Worm (Caenorhabditis elegans) whole organism, mixed stage, embryonic: ENCODE results near the gene cnt-1.

Experiments used
- M03D4.4 ChIP-seq: sonication (generic microtip); optimal IDR thresholded peaks from 2 replicates; lab custom pipeline; 2017; ENCODE audit warnings: mild to moderate bottlenecking, missing genetic modification characterization, missing compliant biosample characterization
- bed-3 ChIP-seq: fragments of 200-800 bp; sonication (Bioruptor generic); optimal IDR thresholded peaks from 3 replicates; lab custom pipeline; 2018; ENCODE audit warnings: mild to moderate bottlenecking, missing genetic modification characterization, moderate library complexity, missing compliant biosample characterization
- blmp-1 ChIP-seq: fragments of 150-350 bp; optimal IDR thresholded peaks from 2 replicates; lab custom pipeline; 2014; ENCODE audit warnings: missing biosample characterization, missing genetic modification characterization
- ceh-39 ChIP-seq: fragments of 150-350 bp; optimal IDR thresholded peaks from 2 replicates; lab custom pipeline; 2014; ENCODE audit warnings: missing biosample characterization, missing genetic modification characterization
- ceh-43 ChIP-seq: fragments of 200-800 bp; sonication (Bioruptor generic); optimal IDR thresholded peaks from 2 replicates; lab custom pipeline; 2018; ENCODE audit warnings: mild to moderate bottlenecking, missing genetic modification characterization, moderate library complexity, missing compliant biosample characterization
- ceh-83 ChIP-seq: fragments of 200-800 bp; sonication (Bioruptor generic); optimal IDR thresholded peaks from 2 replicates; lab custom pipeline; 2018; ENCODE audit warnings: mild to moderate bottlenecking, missing genetic modification characterization, missing compliant biosample characterization
- ces-1 ChIP-seq: fragments of 150-350 bp; optimal IDR thresholded peaks from 2 replicates; lab custom pipeline; 2014; ENCODE audit warnings: missing biosample characterization, missing genetic modification reagents, missing genetic modification characterization
- cnd-1 ChIP-seq: fragments of 200-800 bp; sonication (Bioruptor generic); optimal IDR thresholded peaks from 2 replicates; lab custom pipeline; 2018; ENCODE audit warnings: mild to moderate bottlenecking, missing genetic modification characterization, missing compliant biosample characterization
- drap-1 ChIP-seq: fragments of 200-800 bp; sonication (Bioruptor generic); optimal IDR thresholded peaks from 3 replicates; lab custom pipeline; 2018; ENCODE audit warnings: mild to moderate bottlenecking, missing genetic modification characterization, missing compliant biosample characterization
- elt-1 ChIP-seq: sonication (generic microtip); optimal IDR thresholded peaks from 2 replicates; lab custom pipeline; 2017; ENCODE audit warnings: missing genetic modification characterization, mild to moderate bottlenecking, missing compliant biosample characterization, antibody characterized with exemption, moderate library complexity, borderline replicate concordance; ENCODE audit not compliant: insufficient read depth
- ham-2 ChIP-seq: fragments of 200-800 bp; sonication (Bioruptor generic); optimal IDR thresholded peaks from 2 replicates; lab custom pipeline; 2018; ENCODE audit warnings: mild to moderate bottlenecking, missing genetic modification characterization, missing compliant biosample characterization
- hlh-1 ChIP-seq: fragments of 150-350 bp; optimal IDR thresholded peaks from 2 replicates; lab custom pipeline; 2014; ENCODE audit warnings: missing biosample characterization, missing genetic modification reagents, missing genetic modification characterization
- lin-13 ChIP-seq: fragments of 150-350 bp; optimal IDR thresholded peaks from 2 replicates; lab custom pipeline; 2014; ENCODE audit warnings: missing biosample characterization, missing genetic modification characterization
- lin-32 ChIP-seq: fragments of 200-800 bp; sonication (Bioruptor generic); optimal IDR thresholded peaks from 2 replicates; lab custom pipeline; 2018; ENCODE audit warnings: mild to moderate bottlenecking, missing genetic modification characterization, missing compliant biosample characterization
- lsy-2 ChIP-seq: fragments of 150-350 bp; optimal IDR thresholded peaks from 2 replicates; lab custom pipeline; 2014; ENCODE audit warnings: missing biosample characterization, missing genetic modification characterization
- mab-5 ChIP-seq: fragments of 150-350 bp; optimal IDR thresholded peaks from 2 replicates; lab custom pipeline; 2014; ENCODE audit warnings: missing biosample characterization, missing genetic modification characterization
- mep-1 ChIP-seq: fragments of 150-350 bp; optimal IDR thresholded peaks from 2 replicates; lab custom pipeline; 2017; ENCODE audit warnings: missing biosample characterization, missing genetic modification reagents, missing genetic modification characterization, inconsistent platforms
- mls-2 ChIP-seq: sonication (generic microtip); optimal IDR thresholded peaks from 2 replicates; lab custom pipeline; 2016; ENCODE audit warnings: mild to moderate bottlenecking, missing genetic modification characterization, moderate library complexity, missing compliant biosample characterization
- nhr-12 ChIP-seq: fragments of 150-350 bp; optimal IDR thresholded peaks from 2 replicates; lab custom pipeline; 2014; ENCODE audit warnings: missing biosample characterization, missing genetic modification characterization
- nhr-2 ChIP-seq: fragments of 150-350 bp; optimal IDR thresholded peaks from 2 replicates; lab custom pipeline; 2014; ENCODE audit warnings: missing biosample characterization, missing genetic modification characterization
- nhr-237 ChIP-seq: fragments of 150-350 bp; optimal IDR thresholded peaks from 2 replicates; lab custom pipeline; 2014; ENCODE audit warnings: missing biosample characterization, missing genetic modification characterization
- nhr-28 ChIP-seq: fragments of 150-350 bp; optimal IDR thresholded peaks from 2 replicates; lab custom pipeline; 2014; ENCODE audit warnings: missing biosample characterization, missing genetic modification characterization
- nhr-76 ChIP-seq: sonication (generic microtip); optimal IDR thresholded peaks from 2 replicates; lab custom pipeline; 2017; ENCODE audit warnings: missing biosample characterization, missing genetic modification characterization
- sem-2 ChIP-seq: fragments of 200-800 bp; sonication (Bioruptor generic); optimal IDR thresholded peaks from 2 replicates; lab custom pipeline; 2018; ENCODE audit warnings: mild to moderate bottlenecking, missing genetic modification characterization, missing compliant biosample characterization
- snpc-4 ChIP-seq: fragments of 150-350 bp; optimal IDR thresholded peaks from 2 replicates; lab custom pipeline; 2014; ENCODE audit warnings: missing biosample characterization, missing genetic modification characterization
- sptf-1 ChIP-seq: sonication (generic microtip); optimal IDR thresholded peaks from 2 replicates; lab custom pipeline; 2017; ENCODE audit warnings: mild to moderate bottlenecking, missing genetic modification characterization, moderate library complexity, missing compliant biosample characterization
- tbx-8 ChIP-seq: fragments of 200-800 bp; sonication (Bioruptor generic); optimal IDR thresholded peaks from 2 replicates; lab custom pipeline; 2018; ENCODE audit warnings: mild to moderate bottlenecking, missing genetic modification characterization, moderate library complexity, missing compliant biosample characterization
- unc-120 ChIP-seq: sonication (generic microtip); optimal IDR thresholded peaks from 2 replicates; lab custom pipeline; 2017; ENCODE audit warnings: missing genetic modification characterization, missing compliant biosample characterization; ENCODE audit not compliant: poor library complexity, severe bottlenecking
- unc-39 ChIP-seq: fragments of 150-350 bp; optimal IDR thresholded peaks from 2 replicates; lab custom pipeline; 2014; ENCODE audit warnings: missing biosample characterization, missing genetic modification characterization
- unc-62 ChIP-seq: fragments of 150-350 bp; optimal IDR thresholded peaks from 2 replicates; lab custom pipeline; 2014; ENCODE audit warnings: missing biosample characterization, missing genetic modification reagents, missing genetic modification characterization
- zip-8 ChIP-seq: fragments of 150-350 bp; optimal IDR thresholded peaks from 2 replicates; lab custom pipeline; 2014; ENCODE audit warnings: missing biosample characterization, missing genetic modification characterization

The cnt-1 gene

DNA sequence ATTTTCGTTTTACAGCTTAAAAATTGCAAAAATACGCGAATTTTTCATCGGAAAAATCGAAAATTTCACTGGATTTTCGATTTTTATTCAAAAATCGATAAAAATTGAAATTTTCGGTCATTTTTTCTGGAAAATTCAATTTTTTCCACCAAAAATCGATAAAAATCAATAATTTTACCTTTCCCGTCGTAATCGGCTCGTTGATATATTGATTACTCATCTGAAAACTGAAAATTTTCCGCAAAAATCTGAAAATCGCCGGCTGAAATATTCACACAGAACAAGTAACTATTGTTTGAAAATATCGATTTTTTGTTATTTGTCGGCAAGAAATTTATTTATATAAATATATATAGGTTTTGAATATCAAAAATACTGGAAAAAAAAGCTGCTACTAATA is 52.2 kb downstream of the cnt-1 start, which contains the start of gene cyn-16:
TSS of gene cyn-16 (minus strand) at position 227 of the 400 bp plus-strand sequence.
- TF ChIP-seq drap-1 (no peak), sem-2 (GFP tag; lab: Kevin White, UChicago) (no peak), blmp-1 (no peak), bed-3 (no peak), ces-1 (GFP tag; lab: Kevin White, UChicago) (no peak), ceh-39 (tag; lab: Kevin White, UChicago) (no peak), nhr-237 (tag; lab: Kevin White, UChicago) (no peak), mls-2 (tag; lab: Kevin White, UChicago) (no peak), nhr-2 (tag; lab: Kevin White, UChicago) (no peak), cnd-1 (no peak), snpc-4 (no peak), unc-62 (GFP tag; lab: Kevin White, UChicago) (no peak), mep-1 (tag; lab: Kevin White, UChicago) (no peak), tbx-8 (GFP tag; lab: Kevin White, UChicago) (no peak), lin-32 (GFP tag; lab: Kevin White, UChicago) (no peak), M03D4.4 (tag; lab: Kevin White, UChicago) (no peak)

ce11 chrII:12036075-12036474 is 52.6 kb downstream of the cnt-1 start:
- TF ChIP-seq ham-2 (no peak), nhr-28 (tag; lab: Kevin White, UChicago) (no peak), mep-1 (tag; lab: Kevin White, UChicago) (no peak), mls-2 (tag; lab: Kevin White, UChicago) (no peak), ces-1 (GFP tag; lab: Kevin White, UChicago) (no peak), bed-3 (no peak), drap-1 (no peak), mab-5 (no peak), cnd-1 (no peak), ceh-43 (no peak), ceh-83 (GFP tag; lab: Kevin White, UChicago) (no peak), M03D4.4 (tag; lab: Kevin White, UChicago) (no peak), nhr-12 (tag; lab: Kevin White, UChicago) (no peak)

DNA sequence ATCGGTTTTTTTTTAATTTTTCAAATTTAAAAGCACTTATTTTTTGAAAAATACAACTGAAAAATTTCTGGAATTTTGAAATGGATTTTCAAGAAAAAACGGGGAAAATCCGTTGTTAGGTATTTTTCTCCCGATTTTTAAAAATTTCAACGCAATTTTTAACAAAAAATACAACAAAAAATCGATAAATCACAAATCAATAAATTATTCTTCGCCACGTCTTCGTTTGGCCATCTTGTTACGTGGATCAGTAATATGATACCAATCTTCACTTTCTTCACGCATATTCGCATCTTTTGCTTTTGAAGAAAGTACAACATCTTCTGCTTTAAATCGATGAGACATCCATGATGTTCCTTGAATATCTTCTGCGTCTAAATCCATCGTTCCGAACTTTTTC is 60.0 kb downstream of the cnt-1 start:
- TF ChIP-seq ham-2 (no peak), unc-39 (tag; lab: Kevin White, UChicago) (no peak), unc-62 (GFP tag; lab: Kevin White, UChicago) (no peak), unc-120 (tag; lab: Kevin White, UChicago) (no peak), nhr-237 (tag; lab: Kevin White, UChicago) (no peak), zip-8 (no peak), bed-3 (no peak), hlh-1 (tag; lab: Kevin White, UChicago) (no peak), blmp-1 (no peak), nhr-12 (tag; lab: Kevin White, UChicago) (no peak), M03D4.4 (tag; lab: Kevin White, UChicago) (no peak), lin-13 (tag; lab: Kevin White, UChicago) (no peak)

DNA sequence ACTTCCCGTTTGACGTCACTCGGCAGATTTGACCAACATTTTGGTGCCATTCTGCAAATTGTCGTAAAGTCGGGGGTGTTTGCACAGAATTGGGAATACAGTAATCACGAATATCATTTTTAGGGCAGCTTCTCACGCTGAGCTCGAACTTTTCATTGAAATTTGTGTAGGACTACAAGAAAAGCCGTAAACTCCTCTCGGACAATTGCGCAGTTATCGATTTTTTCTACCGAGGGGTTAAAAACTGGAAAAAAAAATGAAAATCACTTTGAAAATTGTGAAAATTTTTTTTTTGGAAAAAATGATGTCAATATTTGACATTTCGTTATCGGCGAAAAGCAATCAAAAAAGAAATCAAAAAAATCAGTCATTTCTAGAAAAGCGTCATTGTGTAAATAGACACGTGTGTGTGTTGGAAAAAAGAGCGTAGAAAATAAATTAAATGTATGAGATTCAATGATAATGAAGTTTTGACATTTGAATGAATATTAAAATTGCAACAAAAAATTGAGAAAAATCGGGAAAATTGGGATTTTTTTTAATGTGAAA is 60.9 kb downstream of the cnt-1 start, which contains the start of gene Y17G7B.8:
TSS of gene Y17G7B.8 (minus strand) at position 51 of the 549 bp plus-strand sequence.
- TF ChIP-seq sem-2 (GFP tag; lab: Kevin White, UChicago): no peak
- TF ChIP-seq ceh-83 (GFP tag; lab: Kevin White, UChicago): no peak
- TF ChIP-seq nhr-28 (tag; lab: Kevin White, UChicago): no peak
- no peak for TF ChIP-seq tbx-8 (GFP tag; lab: Kevin White, UChicago)
- TF ChIP-seq mab-5: no peak
- TF ChIP-seq mep-1 (tag; lab: Kevin White, UChicago): no peak
- TF ChIP-seq lin-13 (tag; lab: Kevin White, UChicago): no peak
- no peak for TF ChIP-seq sptf-1 (tag; lab: Kevin White, UChicago)
- TF ChIP-seq nhr-76 (tag; lab: Kevin White, UChicago): no peak
- TF ChIP-seq lsy-2 (tag; lab: Kevin White, UChicago): no peak
- TF ChIP-seq unc-120 (tag; lab: Kevin White, UChicago): no peak
- no peak for TF ChIP-seq drap-1
- TF ChIP-seq elt-1 (tag; lab: Kevin White, UChicago): no peak
- TF ChIP-seq lin-32 (GFP tag; lab: Kevin White, UChicago): no peak
- TF ChIP-seq blmp-1: no peak
- no peak for TF ChIP-seq unc-62 (GFP tag; lab: Kevin White, UChicago)
